Worm (Caenorhabditis elegans) whole organism, mixed stage, embryonic: ENCODE results near the gene D2045.8.

Experiments used
- M03D4.4 ChIP-seq: sonication (generic microtip); optimal IDR thresholded peaks from 2 replicates; lab custom pipeline; 2017; ENCODE audit warnings: mild to moderate bottlenecking, missing genetic modification characterization, missing compliant biosample characterization
- elt-1 ChIP-seq: sonication (generic microtip); optimal IDR thresholded peaks from 2 replicates; lab custom pipeline; 2017; ENCODE audit warnings: missing genetic modification characterization, mild to moderate bottlenecking, missing compliant biosample characterization, antibody characterized with exemption, moderate library complexity, borderline replicate concordance; ENCODE audit not compliant: insufficient read depth
- elt-3 ChIP-seq: fragments of 150-350 bp; optimal IDR thresholded peaks from 2 replicates; lab custom pipeline; 2014; ENCODE audit warnings: missing biosample characterization, missing genetic modification characterization
- lsy-2 ChIP-seq: fragments of 150-350 bp; optimal IDR thresholded peaks from 2 replicates; lab custom pipeline; 2014; ENCODE audit warnings: missing biosample characterization, missing genetic modification characterization
- mab-5 ChIP-seq: fragments of 150-350 bp; optimal IDR thresholded peaks from 2 replicates; lab custom pipeline; 2014; ENCODE audit warnings: missing biosample characterization, missing genetic modification characterization
- nhr-12 ChIP-seq: fragments of 150-350 bp; optimal IDR thresholded peaks from 2 replicates; lab custom pipeline; 2014; ENCODE audit warnings: missing biosample characterization, missing genetic modification characterization
- nhr-237 ChIP-seq: fragments of 150-350 bp; optimal IDR thresholded peaks from 2 replicates; lab custom pipeline; 2014; ENCODE audit warnings: missing biosample characterization, missing genetic modification characterization
- nhr-28 ChIP-seq: fragments of 150-350 bp; optimal IDR thresholded peaks from 2 replicates; lab custom pipeline; 2014; ENCODE audit warnings: missing biosample characterization, missing genetic modification characterization
- nhr-76 ChIP-seq: sonication (generic microtip); optimal IDR thresholded peaks from 2 replicates; lab custom pipeline; 2017; ENCODE audit warnings: missing biosample characterization, missing genetic modification characterization
- snpc-4 ChIP-seq: fragments of 150-350 bp; optimal IDR thresholded peaks from 2 replicates; lab custom pipeline; 2014; ENCODE audit warnings: missing biosample characterization, missing genetic modification characterization
- unc-62 ChIP-seq: fragments of 150-350 bp; optimal IDR thresholded peaks from 2 replicates; lab custom pipeline; 2014; ENCODE audit warnings: missing biosample characterization, missing genetic modification reagents, missing genetic modification characterization
- ztf-11 ChIP-seq: fragments of 150-350 bp; optimal IDR thresholded peaks from 2 replicates; lab custom pipeline; 2014; ENCODE audit warnings: missing biosample characterization, missing genetic modification characterization

- TF ChIP-seq snpc-4 (tag; lab: Kevin White, UChicago) (no peak), elt-3 (tag; lab: Kevin White, UChicago) (no peak), elt-1 (tag; lab: Kevin White, UChicago) (no peak), nhr-76 (tag; lab: Kevin White, UChicago) (no peak), unc-62 (no peak), lsy-2 (tag; lab: Kevin White, UChicago) (no peak), ztf-11 (no peak), M03D4.4 (tag; lab: Kevin White, UChicago) (no peak), nhr-237 (no peak), nhr-12 (tag; lab: Kevin White, UChicago) (no peak), mab-5 (tag; lab: Kevin White, UChicago) (no peak), nhr-28 (tag; lab: Kevin White, UChicago) (no peak)
These were observed 6.0 kb downstream of the D2045.8 start, which contains the start of gene ptr-25 for ce11 chrIII:10488052-10488451.
